Worm (Caenorhabditis elegans): ENCODE measurements around the gene R04D3.2.

DNA sequence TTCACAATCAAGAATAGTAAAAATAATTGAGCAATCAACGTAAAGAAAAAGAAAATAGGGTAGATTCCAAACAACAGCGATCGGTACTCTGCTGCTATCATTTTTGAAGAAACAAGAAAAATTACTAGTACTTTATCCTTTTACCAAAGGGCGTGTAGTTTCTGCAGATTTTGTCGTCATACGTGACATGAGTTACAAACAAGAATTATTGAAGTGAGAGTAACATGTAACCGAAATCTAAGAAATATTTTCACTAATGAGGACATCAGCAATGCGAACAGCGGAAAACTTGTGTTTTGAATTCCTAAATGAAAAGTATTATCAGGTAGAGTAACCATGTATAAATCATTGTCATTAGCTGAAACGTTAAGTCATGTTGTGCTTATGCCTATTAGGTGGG, 8.2 kb upstream of the R04D3.2 start, which contains the start of gene srd-36:
- TF ChIP-seq ZK546.5 (tag; optimal IDR thresholded peaks at IDR 0.05) (no peak), ceh-16 (tag; optimal IDR thresholded peaks at IDR 0.05) (no peak), ceh-82 (tag; optimal IDR thresholded peaks at IDR 0.05) (no peak), nhr-77 (tag; optimal IDR thresholded peaks at IDR 0.05) (no peak), Y55F3AM.14 (GFP tag; optimal IDR thresholded peaks at IDR 0.05) (no peak), sma-9 (GFP tag; optimal IDR thresholded peaks at IDR 0.05) (no peak), sma-9 (tag; optimal IDR thresholded peaks at IDR 0.05) (no peak), nhr-10 (tag; optimal IDR thresholded peaks at IDR 0.05) (no peak), elt-3 (tag; optimal IDR thresholded peaks at IDR 0.05) (no peak)
